Worm (Caenorhabditis elegans) whole organism, L3 larva: ENCODE data around the gene Y17G9A.2.

Experiments
- R02D3.7 ChIP-seq: fragments of 150-350 bp; optimal IDR thresholded peaks from 2 replicates; lab custom pipeline; 2014; ENCODE audit warnings: missing biosample characterization, missing genetic modification characterization
- ZK546.5 ChIP-seq: sonication (generic microtip); optimal IDR thresholded peaks from 2 replicates; lab custom pipeline; 2017; ENCODE audit warnings: missing biosample characterization, missing genetic modification characterization
- aly-2 ChIP-seq: fragments of 150-350 bp; optimal IDR thresholded peaks from 2 replicates; lab custom pipeline; 2014; ENCODE audit warnings: missing biosample characterization, missing genetic modification characterization
- ama-1 ChIP-seq: fragments of 150-350 bp; optimal IDR thresholded peaks from 2 replicates; lab custom pipeline; 2018
- ceh-28 ChIP-seq: fragments of 150-350 bp; optimal IDR thresholded peaks from 2 replicates; lab custom pipeline; 2014; ENCODE audit warnings: missing biosample characterization, missing genetic modification reagents, missing genetic modification characterization
- ceh-82 ChIP-seq: fragments of 150-350 bp; optimal IDR thresholded peaks from 2 replicates; lab custom pipeline; 2014; ENCODE audit warnings: missing biosample characterization, missing genetic modification characterization
- ceh-9 ChIP-seq: sonication (generic microtip); optimal IDR thresholded peaks from 2 replicates; lab custom pipeline; 2018; ENCODE audit warnings: missing biosample characterization, missing genetic modification characterization
- egl-5 ChIP-seq: fragments of 150-350 bp; optimal IDR thresholded peaks from 2 replicates; lab custom pipeline; 2017; ENCODE audit warnings: missing biosample characterization, missing genetic modification reagents, missing genetic modification characterization, inconsistent platforms
- elt-1 ChIP-seq: fragments of 150-350 bp; optimal IDR thresholded peaks from 2 replicates; lab custom pipeline; 2014; ENCODE audit warnings: missing biosample characterization, missing genetic modification characterization
- elt-2 ChIP-seq: sonication (generic microtip); optimal IDR thresholded peaks from 2 replicates; lab custom pipeline; 2016; ENCODE audit warnings: missing genetic modification reagents, mild to moderate bottlenecking, missing genetic modification characterization, missing compliant biosample characterization
- elt-3 ChIP-seq, 3 experiments: fragments of 150-350 bp in 1 of 3; sonication (generic microtip) in 2 of 3; optimal IDR thresholded peaks; 2 replicates in 2 of 3; 4 replicates in 1 of 3; lab custom pipeline; 2014 to 2017; ENCODE audit warnings: missing biosample characterization in 3 of 3, missing genetic modification characterization in 3 of 3
- fos-1 ChIP-seq: fragments of 150-350 bp; optimal IDR thresholded peaks from 2 replicates; lab custom pipeline; 2014; ENCODE audit warnings: missing biosample characterization, missing genetic modification characterization
- mdl-1 ChIP-seq: fragments of 150-350 bp; optimal IDR thresholded peaks from 2 replicates; lab custom pipeline; 2014; ENCODE audit warnings: missing biosample characterization, missing genetic modification characterization
- mml-1 ChIP-seq: fragments of 150-350 bp; sonication (generic microtip); optimal IDR thresholded peaks from 3 replicates; lab custom pipeline; 2014; ENCODE audit warnings: missing biosample characterization, missing genetic modification characterization
- nfya-1 ChIP-seq: sonication (generic microtip); optimal IDR thresholded peaks from 2 replicates; lab custom pipeline; 2017; ENCODE audit warnings: missing genetic modification characterization, mild to moderate bottlenecking, missing compliant biosample characterization, antibody characterized with exemption, moderate library complexity; ENCODE audit not compliant: insufficient read depth
- nhr-11 ChIP-seq: fragments of 150-350 bp; optimal IDR thresholded peaks from 2 replicates; lab custom pipeline; 2014; ENCODE audit warnings: missing biosample characterization, missing genetic modification characterization
- nhr-23 ChIP-seq: fragments of 150-350 bp; optimal IDR thresholded peaks from 2 replicates; lab custom pipeline; 2014; ENCODE audit warnings: missing biosample characterization, missing genetic modification reagents, missing genetic modification characterization
- nhr-237 ChIP-seq: fragments of 150-350 bp; optimal IDR thresholded peaks from 2 replicates; lab custom pipeline; 2014; ENCODE audit warnings: missing biosample characterization, missing genetic modification characterization
- nhr-25 ChIP-seq: sonication (generic microtip); optimal IDR thresholded peaks from 2 replicates; lab custom pipeline; 2017; ENCODE audit warnings: missing biosample characterization, missing genetic modification characterization
- nhr-28 ChIP-seq: fragments of 150-350 bp; optimal IDR thresholded peaks from 2 replicates; lab custom pipeline; 2014; ENCODE audit warnings: missing biosample characterization, missing genetic modification characterization
- nhr-67 ChIP-seq: fragments of 150-350 bp; optimal IDR thresholded peaks from 2 replicates; lab custom pipeline; 2014; ENCODE audit warnings: missing biosample characterization, missing genetic modification characterization
- nhr-76 ChIP-seq: fragments of 150-350 bp; sonication (generic microtip); optimal IDR thresholded peaks from 5 replicates; lab custom pipeline; 2014; ENCODE audit warnings: missing biosample characterization, missing genetic modification characterization
- nhr-77 ChIP-seq: fragments of 150-350 bp; optimal IDR thresholded peaks from 2 replicates; lab custom pipeline; 2014; ENCODE audit warnings: missing biosample characterization, missing genetic modification characterization
- skn-1 ChIP-seq: fragments of 150-350 bp; optimal IDR thresholded peaks from 2 replicates; lab custom pipeline; 2014; ENCODE audit warnings: missing biosample characterization, missing genetic modification characterization
- tbx-2 ChIP-seq: sonication (generic microtip); optimal IDR thresholded peaks from 2 replicates; lab custom pipeline; 2016; ENCODE audit warnings: mild to moderate bottlenecking, missing genetic modification characterization, missing compliant biosample characterization
- unc-39 ChIP-seq: sonication (generic microtip); optimal IDR thresholded peaks from 4 replicates; lab custom pipeline; 2017; ENCODE audit warnings: missing biosample characterization, missing genetic modification characterization
- unc-62 ChIP-seq: fragments of 150-350 bp; sonication (generic microtip); optimal IDR thresholded peaks from 4 replicates; lab custom pipeline; 2014; ENCODE audit warnings: missing biosample characterization, missing genetic modification reagents, missing genetic modification characterization
- zag-1 ChIP-seq: fragments of 150-350 bp; optimal IDR thresholded peaks from 2 replicates; lab custom pipeline; 2014; ENCODE audit warnings: missing biosample characterization, missing genetic modification characterization
- ztf-4 ChIP-seq: fragments of 150-350 bp; optimal IDR thresholded peaks from 2 replicates; lab custom pipeline; 2014; ENCODE audit warnings: missing biosample characterization, missing genetic modification characterization

Y17G9A.2 gene

DNA sequence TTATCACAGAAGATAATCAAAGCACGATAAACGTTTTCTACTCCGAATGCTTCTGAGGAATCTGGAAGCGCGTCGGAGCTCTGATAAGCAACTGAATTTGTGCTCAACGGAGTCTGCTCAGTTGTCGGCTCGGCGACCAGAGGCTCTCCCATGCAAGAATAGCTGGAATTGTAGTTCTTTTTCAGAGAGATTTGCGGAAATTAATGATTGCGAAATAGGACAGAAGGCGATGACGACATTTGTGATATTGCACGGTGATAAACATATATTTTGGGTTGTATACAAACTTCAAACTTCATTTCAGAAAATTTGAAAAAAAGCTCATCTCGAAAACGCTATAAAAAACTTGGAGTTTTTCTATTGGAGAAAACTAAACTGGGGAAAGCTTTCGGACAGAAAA is 46.3 kb downstream of the Y17G9A.2 start, which contains the start of gene H06H21.37:
H06H21.37 (minus strand) TSS at position 162 of the 400 bp plus-strand sequence.
- no peak for TF ChIP-seq nhr-28
- TF ChIP-seq nhr-67 (tag; lab: Kevin White, UChicago) = no peak
- TF ChIP-seq ama-1 (lab: Kevin White, UChicago) = no peak
- no peak for TF ChIP-seq unc-62 (GFP tag; lab: Kevin White, UChicago)
- TF ChIP-seq mdl-1 (tag; lab: Kevin White, UChicago) = no peak

- no peak for TF ChIP-seq nhr-237 (tag; lab: Kevin White, UChicago)
- TF ChIP-seq, all 47 proteins: peak for 0
These were observed 46.7 kb downstream of the Y17G9A.2 start, which contains the start of gene ubxn-6 for ce11 chrIV:4809397-4809796. TSS of gene ubxn-6 (minus strand) at chrIV:4809497.

- TF ChIP-seq skn-1 (tag; lab: Kevin White, UChicago) (no peak), unc-39 (tag; lab: Kevin White, UChicago) (no peak), nhr-77 (no peak), tbx-2 (tag; lab: Kevin White, UChicago) (no peak), ceh-82 (tag; lab: Kevin White, UChicago) (no peak), mml-1 (tag; lab: Kevin White, UChicago) (no peak), nhr-11 (tag; lab: Kevin White, UChicago) (no peak), fos-1 (tag; lab: Kevin White, UChicago) (no peak), ztf-4 (tag; lab: Kevin White, UChicago) (no peak), nhr-67 (tag; lab: Kevin White, UChicago) (no peak), R02D3.7 (tag; lab: Kevin White, UChicago) (no peak), aly-2 (no peak), unc-62 (GFP tag; lab: Kevin White, UChicago) (no peak), egl-5 (no peak), elt-2 (no peak), ceh-28 (tag; lab: Kevin White, UChicago) (no peak), ceh-9 (tag; lab: Kevin White, UChicago) (no peak), nhr-23 (tag; lab: Kevin White, UChicago) (no peak), nfya-1 (tag; lab: Kevin White, UChicago) (no peak), elt-3 (tag; optimal IDR thresholded peaks at IDR 0.05; lab: Kevin White, UChicago) (no peak)
These were observed 48.9 kb downstream of the Y17G9A.2 start, which contains the start of gene H06H21.11 for ce11 chrIV:4807219-4807618. TSS of gene H06H21.11 (minus strand) at chrIV:4807319.

DNA sequence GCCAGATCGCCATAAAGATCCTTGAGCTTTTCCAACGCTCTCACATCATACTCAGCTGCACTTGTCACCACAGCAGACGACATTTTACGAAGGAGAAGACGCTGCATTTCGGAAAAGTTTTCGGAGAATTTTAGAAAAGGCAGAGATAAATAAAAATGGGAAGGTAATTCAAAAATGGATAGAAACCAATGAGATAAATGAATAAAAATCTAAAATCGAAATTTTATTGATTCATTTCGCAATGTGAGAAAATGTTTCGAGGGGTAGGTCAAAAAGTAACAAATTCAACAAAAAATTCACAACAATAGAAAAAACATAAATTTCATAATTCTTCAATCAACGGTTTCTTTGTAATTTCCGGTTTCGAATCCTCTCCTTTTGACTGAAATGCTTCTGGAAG is 49.6 kb downstream of the Y17G9A.2 start, which contains the start of gene dpf-5:
dpf-5 (minus strand) TSS at position 101 of the 400 bp plus-strand sequence.
- TF ChIP-seq nhr-76 (tag; lab: Kevin White, UChicago) = no peak
- no peak for TF ChIP-seq egl-5
- no peak for TF ChIP-seq ZK546.5 (tag; lab: Kevin White, UChicago)
- no peak for TF ChIP-seq elt-1
- TF ChIP-seq mdl-1 (tag; lab: Kevin White, UChicago) = no peak
- TF ChIP-seq nhr-11 (tag; lab: Kevin White, UChicago) = no peak
- TF ChIP-seq tbx-2 (tag; lab: Kevin White, UChicago) = no peak
- TF ChIP-seq nhr-25 = no peak
- TF ChIP-seq aly-2 = no peak
- TF ChIP-seq fos-1 (tag; lab: Kevin White, UChicago) = no peak
- TF ChIP-seq zag-1 (tag; lab: Kevin White, UChicago) = no peak
